Worm (Caenorhabditis elegans) whole organism, L3 larva: ENCODE results near the gene ugt-56.

Experiments used
- egl-27 ChIP-seq: sonication (generic microtip); optimal IDR thresholded peaks from 4 replicates; lab custom pipeline; 2017; ENCODE audit warnings: missing biosample characterization, missing genetic modification reagents, missing genetic modification characterization
- elt-1 ChIP-seq: fragments of 150-350 bp; optimal IDR thresholded peaks from 2 replicates; lab custom pipeline; 2014; ENCODE audit warnings: missing biosample characterization, missing genetic modification characterization
- fos-1 ChIP-seq: fragments of 150-350 bp; optimal IDR thresholded peaks from 2 replicates; lab custom pipeline; 2014; ENCODE audit warnings: missing biosample characterization, missing genetic modification characterization
- lin-39 ChIP-seq: fragments of 150-350 bp; optimal IDR thresholded peaks from 2 replicates; lab custom pipeline; 2018; ENCODE audit warnings: missing biosample characterization, missing genetic modification reagents, missing genetic modification characterization
- nhr-11 ChIP-seq: fragments of 150-350 bp; optimal IDR thresholded peaks from 2 replicates; lab custom pipeline; 2014; ENCODE audit warnings: missing biosample characterization, missing genetic modification characterization

DNA sequence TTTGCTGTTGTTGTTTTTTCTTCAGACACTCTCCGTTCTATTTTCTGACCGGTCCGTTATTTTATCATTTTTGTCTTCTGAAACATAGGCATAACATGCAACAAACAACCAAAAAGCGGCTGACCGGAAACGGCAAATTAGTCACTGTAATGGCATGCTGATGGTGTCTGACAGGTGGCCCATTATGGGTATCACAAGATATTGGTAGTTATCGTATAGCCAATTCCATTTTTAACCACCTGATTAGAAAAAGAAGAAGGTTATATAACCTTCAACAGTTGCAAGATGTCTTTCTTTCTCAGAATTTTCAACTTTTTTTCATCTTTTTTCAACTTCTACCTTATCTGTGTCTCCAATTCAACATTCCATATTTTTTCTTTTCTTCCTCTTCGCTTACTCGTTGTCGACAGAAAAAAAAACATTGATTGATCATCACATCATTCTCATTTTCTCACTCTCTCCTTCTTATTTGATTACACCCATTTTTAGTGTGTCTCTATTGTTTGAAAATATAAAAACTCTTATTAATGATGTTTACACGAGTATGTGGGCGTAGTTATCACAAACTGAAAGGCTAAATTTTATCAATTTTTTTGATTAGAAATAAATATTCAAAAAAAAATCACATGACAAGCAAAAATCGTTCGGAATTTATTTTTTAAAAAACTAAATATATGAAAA is 42.1 kb downstream of the ugt-56 start:
- no peak for TF ChIP-seq egl-27 (tag; lab: Kevin White, UChicago)
- no peak for TF ChIP-seq lin-39
- TF ChIP-seq fos-1 (tag; lab: Kevin White, UChicago): no peak
- TF ChIP-seq elt-1 (tag; lab: Kevin White, UChicago): no peak
- TF ChIP-seq nhr-11: no peak
